Worm (Caenorhabditis elegans): ENCODE data around the gene R07E5.7.
"Not testable (repeated sequence)": the region's sequence is repeated elsewhere in the genome, so short reads cannot be mapped to it uniquely, and the experiment has no call there.

R07E5.7 gene

ce11 chrIII:4428797-4429196, 9.8 kb upstream of the R07E5.7 start (continued):
- TF ChIP-seq php-3 (GFP tag; IDR thresholded peaks at IDR 0.05) (no peak), F10B5.3 (tag; optimal IDR thresholded peaks at IDR 0.05) (no peak), hlh-11 (tag; optimal IDR thresholded peaks at IDR 0.05) (peak; percentile 10)

- TF ChIP-seq snpc-1.2 (GFP tag; IDR thresholded peaks at IDR 0.05) (peak; percentile 86), ctbp-1 (GFP tag; IDR thresholded peaks at IDR 0.05) (peak; percentile 79), ZK337.2 (GFP tag; IDR thresholded peaks at IDR 0.05) (0 out of 2 replicates have a peak, but pooled peaks have one; percentile 6), nhr-42 (GFP tag; IDR thresholded peaks at IDR 0.05) (peak; percentile 49; the same call in 1 of the 2 replicates), lim-7 (GFP tag; IDR thresholded peaks at IDR 0.05) (peak; percentile 88), dmd-8 (GFP tag; IDR thresholded peaks at IDR 0.05) (peak; percentile 72), mes-2 (tag; optimal IDR thresholded peaks at IDR 0.05; ENCODE audit: poor library complexity, severe bottlenecking) (peak; percentile 48), duxl-1 (tag; optimal IDR thresholded peaks at IDR 0.05; ENCODE audit: poor library complexity) (peak; percentile 29), daf-16 (GFP tag; optimal IDR thresholded peaks at IDR 0.05) (peak in 1 of 2 experiments; percentile 8), spr-1 (tag; optimal IDR thresholded peaks at IDR 0.05) (peak; percentile 43), Y105C5A.15 (GFP tag; IDR thresholded peaks at IDR 0.05) (peak; percentile 57; the same call in 1 of the 2 replicates), tra-1 (GFP tag; IDR thresholded peaks at IDR 0.05) (peak; percentile 91), dpl-1 (GFP tag; optimal IDR thresholded peaks at IDR 0.05) (peak; percentile 14), F44E2.7 (GFP tag; IDR thresholded peaks at IDR 0.05) (0 out of 2 replicates have a peak, but pooled peaks have one; percentile 83), daf-19 (GFP tag; conservative IDR thresholded peaks at IDR 0.05) (peak; percentile 87), lin-1 (GFP tag; IDR thresholded peaks at IDR 0.05) (peak; percentile 73; the same call in 1 of the 2 replicates), lin-29 (GFP tag; IDR thresholded peaks at IDR 0.05) (peak; percentile 46; the same call in 1 of the 2 replicates), lin-38 (GFP tag; IDR thresholded peaks at IDR 0.05) (peak; percentile 83), saeg-2 (GFP tag; IDR thresholded peaks at IDR 0.05) (peak; percentile 69; the same call in 1 of the 2 replicates), arid-1 (GFP tag; conservative IDR thresholded peaks at IDR 0.05) (peak; percentile 92), nhr-41 (GFP tag; IDR thresholded peaks at IDR 0.05) (0 out of 2 replicates have a peak, but pooled peaks have one; percentile 28), php-3 (GFP tag; IDR thresholded peaks at IDR 0.05) (peak; percentile 79), Y75B8A.6 (GFP tag; IDR thresholded peaks at IDR 0.05) (peak; percentile 74; the same call in 1 of the 2 replicates), pha-4 (GFP tag; IDR thresholded peaks at IDR 0.05) (peak; percentile 90), dmd-9 (GFP tag; IDR thresholded peaks at IDR 0.05) (peak; percentile 69; the same call in 1 of the 2 replicates), madf-9 (GFP tag; conservative IDR thresholded peaks at IDR 0.05) (peak; percentile 85), D1046.2 (GFP tag; IDR thresholded peaks at IDR 0.05) (peak; percentile 91), Y48G9A.11 (GFP tag; IDR thresholded peaks at IDR 0.05) (peak; percentile 80), egl-43 (GFP tag; IDR thresholded peaks at IDR 0.05) (peak; percentile 93), mxl-2 (GFP tag; conservative IDR thresholded peaks at IDR 0.05) (0 out of 2 replicates have a peak, but pooled peaks have one; percentile 42), zfp-3 (GFP tag; conservative IDR thresholded peaks at IDR 0.05) (peak; percentile 76), madf-5 (GFP tag; IDR thresholded peaks at IDR 0.05) (peak; percentile 60 to 80; a peak in 2 of 4 replicates), hmg-1.1 (GFP tag; IDR thresholded peaks at IDR 0.05) (peak; percentile 87), mdt-29 (GFP tag; IDR thresholded peaks at IDR 0.05) (0 out of 2 replicates have a peak, but pooled peaks have one; percentile 31), dmd-6 (GFP tag; IDR thresholded peaks at IDR 0.05) (peak; percentile 75), F49E8.2 (tag; optimal IDR thresholded peaks at IDR 0.05; ENCODE audit: borderline replicate concordance) (peak; percentile 0), F26F4.8 (GFP tag; conservative IDR thresholded peaks at IDR 0.05) (peak; percentile 81), T26A8.4 (GFP tag; IDR thresholded peaks at IDR 0.05) (peak; percentile 83), ceh-44 (GFP tag; IDR thresholded peaks at IDR 0.05) (0 out of 2 replicates have a peak, but pooled peaks have one; percentile 40), vab-7 (GFP tag; IDR thresholded peaks at IDR 0.05) (peak; percentile 89), snpc-4 (tag; optimal IDR thresholded peaks at IDR 0.05) (peak; percentile 82)
- TF ChIP-seq daf-16, pha-4 (tag; optimal IDR thresholded peaks at IDR 0.05): not testable (repeated sequence)
Observed at ce11 chrIII:4426711-4427218, 7.8 kb upstream of the R07E5.7 start.
